Worm (Caenorhabditis elegans) whole organism, midembryonic: Measurements from ENCODE around the gene EEED8.12.

ENCODE experiments used
- T22C8.4 ChIP-seq: fragments of 200-800 bp; sonication (Bioruptor generic); IDR thresholded peaks from 2 replicates; pipeline ENCODE4 v1.3.6; 2022; ENCODE audit warnings: missing genetic modification characterization, missing compliant biosample characterization
- cog-1 ChIP-seq: sonication (generic microtip); optimal IDR thresholded peaks from 2 replicates; lab custom pipeline; 2016; ENCODE audit warnings: missing genetic modification characterization, missing compliant biosample characterization
- flt-1 ChIP-seq: fragments of 200-800 bp; sonication (Bioruptor generic); IDR thresholded peaks from 2 replicates; pipeline ENCODE4 v1.3.6; 2022; ENCODE audit warnings: missing genetic modification characterization, missing compliant biosample characterization
- klf-2 ChIP-seq: fragments of 200-800 bp; sonication (Bioruptor generic); conservative IDR thresholded peaks from 2 replicates; pipeline ENCODE4 v1.3.6; 2022; ENCODE audit warnings: missing genetic modification reagents, missing genetic modification characterization, missing compliant biosample characterization
- med-1 ChIP-seq: sonication (generic microtip); optimal IDR thresholded peaks from 2 replicates; lab custom pipeline; 2017; ENCODE audit warnings: missing genetic modification characterization, mild to moderate bottlenecking, missing compliant biosample characterization, antibody characterized with exemption, missing genetic modification reagents; ENCODE audit not compliant: insufficient read depth
- ref-1 ChIP-seq: fragments of 200-800 bp; sonication (Bioruptor generic); conservative IDR thresholded peaks from 2 replicates; pipeline ENCODE4 v1.3.6; 2022; ENCODE audit warnings: missing genetic modification reagents, missing genetic modification characterization, missing compliant biosample characterization
- tab-1 ChIP-seq: fragments of 200-800 bp; sonication (Bioruptor generic); IDR thresholded peaks from 2 replicates; pipeline ENCODE4 v1.3.6; 2022; ENCODE audit warnings: missing genetic modification characterization, missing compliant biosample characterization
- ztf-23 ChIP-seq: fragments of 200-800 bp; sonication (Bioruptor generic); IDR thresholded peaks from 2 replicates; pipeline ENCODE4 v1.3.6; 2022; ENCODE audit warnings: missing genetic modification reagents, missing genetic modification characterization, missing compliant biosample characterization
- ztf-29 ChIP-seq: fragments of 200-800 bp; sonication (Bioruptor generic); IDR thresholded peaks from 2 replicates; pipeline ENCODE4 v1.3.6; 2022; ENCODE audit warnings: missing genetic modification reagents, missing genetic modification characterization, missing compliant biosample characterization

The EEED8.12 gene

DNA sequence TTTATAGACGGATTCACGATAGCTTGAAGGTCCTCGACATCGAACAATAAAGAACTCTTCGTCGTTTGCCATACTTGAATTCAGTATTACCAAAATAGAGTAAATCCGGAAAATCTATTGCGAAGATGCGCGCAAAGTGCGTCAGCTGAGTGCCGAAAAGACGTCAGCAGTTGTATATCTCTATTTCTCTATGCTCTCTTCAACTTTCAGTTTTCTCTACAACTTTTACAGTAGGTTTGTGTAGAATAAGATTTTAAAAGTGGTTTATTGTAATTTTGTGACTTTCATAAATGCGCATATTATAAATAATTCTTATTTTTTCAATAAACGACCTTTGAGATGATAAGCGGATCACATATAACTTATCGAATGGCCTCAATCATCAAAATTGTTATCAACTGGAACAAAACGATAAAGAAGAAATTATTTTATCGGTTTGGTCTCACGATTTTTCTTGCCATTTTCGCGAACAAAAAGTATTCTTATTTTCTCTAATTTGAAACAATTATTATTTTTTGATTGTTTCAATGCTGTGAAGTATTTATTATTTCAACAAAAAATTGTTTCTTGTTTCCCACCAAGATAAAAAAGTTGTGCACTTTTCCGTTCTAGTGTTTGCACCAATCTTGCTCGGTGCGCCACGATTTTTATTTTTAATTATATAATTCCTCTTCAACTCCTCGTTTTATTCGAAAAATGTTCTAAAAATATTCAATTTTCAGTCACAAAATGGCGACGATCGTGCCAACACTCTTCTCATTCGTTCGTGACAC is 35.4 kb downstream of the EEED8.12 start, which contains the start of the genes agt-2 and F09E5.3:
Gene agt-2, minus strand, starts transcription at position 553 of the 773 bp plus-strand sequence.
Gene F09E5.3, plus strand, starts transcription at position 723 of the 773 bp plus-strand sequence.
- no peak for TF ChIP-seq tab-1 (GFP tag; lab: Robert Waterston, UW)
- TF ChIP-seq ztf-29 (GFP tag; lab: Robert Waterston, UW) = 0 out of 2 replicates have a peak, but pooled peaks have one; percentile 27
- no peak for TF ChIP-seq T22C8.4
- TF ChIP-seq klf-2 (GFP tag; lab: Robert Waterston, UW) = no peak
- peak; percentile 71 for TF ChIP-seq flt-1 (GFP tag; lab: Robert Waterston, UW)
- no peak for TF ChIP-seq med-1 (GFP tag; lab: Kevin White, UChicago)
- peak; percentile 62; the same call in 1 of the 2 replicates for TF ChIP-seq ztf-23 (GFP tag; lab: Robert Waterston, UW)
- peak; percentile 47 for TF ChIP-seq cog-1 (tag; lab: Kevin White, UChicago)

DNA sequence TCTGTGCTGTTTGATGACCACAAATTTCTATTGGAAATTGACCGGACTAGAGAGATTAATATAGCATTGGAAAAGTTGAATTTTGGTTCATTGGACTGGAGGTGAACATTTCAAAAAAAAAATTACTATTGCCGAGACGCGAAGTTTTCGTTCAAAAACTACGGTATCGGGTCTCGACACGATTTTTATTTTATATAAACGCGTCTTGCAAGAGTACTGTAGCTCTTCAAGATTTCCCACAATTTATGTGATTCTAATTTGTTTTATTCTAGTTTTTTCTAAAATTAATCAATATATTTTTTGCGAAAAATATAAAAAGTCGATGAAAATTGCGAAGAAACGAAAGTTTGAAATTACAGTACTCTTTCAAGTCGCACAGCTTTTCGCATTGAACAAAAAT is 38.2 kb downstream of the EEED8.12 start, which contains the start of gene F09E5.12:
Gene F09E5.12, minus strand, starts transcription at position 101 of the 400 bp plus-strand sequence.
- no peak for TF ChIP-seq ztf-29 (GFP tag; lab: Robert Waterston, UW)
- no peak for TF ChIP-seq med-1 (GFP tag; lab: Kevin White, UChicago)
- no peak for TF ChIP-seq ref-1 (GFP tag; lab: Robert Waterston, UW)
- TF ChIP-seq flt-1 (GFP tag; lab: Robert Waterston, UW) = no peak
- no peak for TF ChIP-seq T22C8.4
- no peak for TF ChIP-seq cog-1 (tag; lab: Kevin White, UChicago)
- no peak for TF ChIP-seq ztf-23 (GFP tag; lab: Robert Waterston, UW)
- TF ChIP-seq klf-2 (GFP tag; lab: Robert Waterston, UW) = no peak
- TF ChIP-seq tab-1 (GFP tag; lab: Robert Waterston, UW) = no peak

DNA sequence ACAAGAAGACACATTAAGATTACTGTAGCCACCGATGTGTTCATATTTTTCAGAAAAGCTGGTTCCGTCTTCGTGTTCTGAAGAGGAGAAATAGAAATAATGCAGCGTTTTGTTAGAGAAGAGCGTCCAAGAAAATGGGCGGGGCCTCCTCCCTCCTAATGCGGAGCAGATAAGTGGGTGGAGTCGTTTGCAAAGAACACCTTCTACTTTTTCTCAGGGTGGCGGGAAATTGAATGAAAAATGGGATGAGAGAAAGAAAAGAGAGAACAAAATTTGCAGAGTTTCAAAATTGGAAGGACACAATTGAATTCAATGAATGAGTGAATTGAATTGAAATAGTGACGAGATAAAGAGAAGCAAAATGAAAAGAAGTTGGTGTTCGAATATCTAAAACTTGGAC is 43.2 kb downstream of the EEED8.12 start, which contains the start of gene F09E5.16:
Gene F09E5.16, minus strand, starts transcription at position 101 of the 400 bp plus-strand sequence.
- no peak for TF ChIP-seq klf-2 (GFP tag; lab: Robert Waterston, UW)
- no peak for TF ChIP-seq cog-1 (tag; lab: Kevin White, UChicago)
- no peak for TF ChIP-seq ref-1 (GFP tag; lab: Robert Waterston, UW)
- TF ChIP-seq T22C8.4 = no peak
- no peak for TF ChIP-seq ztf-23 (GFP tag; lab: Robert Waterston, UW)
- TF ChIP-seq flt-1 (GFP tag; lab: Robert Waterston, UW) = no peak
- TF ChIP-seq med-1 (GFP tag; lab: Kevin White, UChicago) = no peak
- TF ChIP-seq tab-1 (GFP tag; lab: Robert Waterston, UW) = no peak
- no peak for TF ChIP-seq ztf-29 (GFP tag; lab: Robert Waterston, UW)

DNA sequence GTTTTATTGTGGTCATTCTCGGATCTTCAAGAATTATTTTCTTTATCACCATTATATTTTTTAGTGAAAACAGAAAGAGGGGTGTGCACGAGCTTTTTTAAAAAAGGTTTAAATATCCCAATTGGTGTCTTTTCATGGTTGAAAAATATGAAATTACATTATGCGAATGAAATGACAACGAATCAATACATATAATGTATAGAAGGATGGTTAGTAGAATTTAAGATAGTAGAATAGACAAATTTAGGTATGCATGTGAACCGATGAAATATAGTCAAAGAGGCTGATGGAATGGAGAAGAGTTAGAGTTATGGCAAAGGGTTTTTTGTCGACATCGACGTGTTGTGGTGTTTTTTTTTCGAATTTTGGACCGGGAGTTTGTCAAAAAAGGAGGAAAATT is 44.3 kb downstream of the EEED8.12 start:
- TF ChIP-seq cog-1 (tag; lab: Kevin White, UChicago) (no peak), T22C8.4 (no peak), klf-2 (GFP tag; lab: Robert Waterston, UW) (no peak), ref-1 (GFP tag; lab: Robert Waterston, UW) (no peak), flt-1 (GFP tag; lab: Robert Waterston, UW) (no peak), med-1 (GFP tag; lab: Kevin White, UChicago) (no peak), tab-1 (GFP tag; lab: Robert Waterston, UW) (no peak), ztf-23 (GFP tag; lab: Robert Waterston, UW) (no peak), ztf-29 (GFP tag; lab: Robert Waterston, UW) (no peak)

DNA sequence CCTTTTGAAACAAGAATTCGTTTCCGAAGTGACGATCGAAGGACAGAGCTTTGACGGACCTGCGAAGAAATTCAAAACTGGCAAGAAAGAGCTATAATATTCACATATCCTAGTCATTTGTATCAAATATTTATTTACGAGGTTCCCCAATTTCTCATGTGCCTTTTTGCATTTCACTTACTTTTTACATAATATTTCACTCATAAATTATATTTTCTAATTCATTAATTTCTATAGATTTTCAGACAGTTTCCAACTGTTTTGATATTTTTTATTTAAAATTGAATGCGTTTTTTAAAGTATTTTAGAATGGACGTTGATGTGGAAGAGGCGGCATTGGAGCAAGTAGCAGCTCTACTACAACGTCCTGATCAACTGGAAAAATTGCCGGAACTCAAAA is 49.6 kb downstream of the EEED8.12 start, which contains the start of gene sec-6:
Gene sec-6, plus strand, starts transcription at position 301 of the 400 bp plus-strand sequence.
- TF ChIP-seq ztf-29 (GFP tag; lab: Robert Waterston, UW) (no peak), cog-1 (tag; lab: Kevin White, UChicago) (no peak), ref-1 (GFP tag; lab: Robert Waterston, UW) (no peak), tab-1 (GFP tag; lab: Robert Waterston, UW) (no peak), ztf-23 (GFP tag; lab: Robert Waterston, UW) (no peak), flt-1 (GFP tag; lab: Robert Waterston, UW) (no peak), T22C8.4 (no peak), klf-2 (GFP tag; lab: Robert Waterston, UW) (no peak), med-1 (GFP tag; lab: Kevin White, UChicago) (no peak)
